Worm (Caenorhabditis elegans) whole organism, mixed stage, embryonic: ENCODE measurements around the gene wht-1.

ENCODE experiments used
- lin-13 ChIP-seq: fragments of 150-350 bp; optimal IDR thresholded peaks from 2 replicates; lab custom pipeline; 2014; ENCODE audit warnings: missing biosample characterization, missing genetic modification characterization
- lsy-2 ChIP-seq: fragments of 150-350 bp; optimal IDR thresholded peaks from 2 replicates; lab custom pipeline; 2014; ENCODE audit warnings: missing biosample characterization, missing genetic modification characterization
- nhr-76 ChIP-seq: sonication (generic microtip); optimal IDR thresholded peaks from 2 replicates; lab custom pipeline; 2017; ENCODE audit warnings: missing biosample characterization, missing genetic modification characterization
- unc-62 ChIP-seq: fragments of 150-350 bp; optimal IDR thresholded peaks from 2 replicates; lab custom pipeline; 2014; ENCODE audit warnings: missing biosample characterization, missing genetic modification reagents, missing genetic modification characterization
- zip-8 ChIP-seq: fragments of 150-350 bp; optimal IDR thresholded peaks from 2 replicates; lab custom pipeline; 2014; ENCODE audit warnings: missing biosample characterization, missing genetic modification characterization

ce11 chrIII:6056179-6056578, 31.4 kb downstream of the wht-1 start:
- TF ChIP-seq lsy-2 (tag; lab: Kevin White, UChicago) (no peak), lin-13 (tag; lab: Kevin White, UChicago) (no peak), nhr-76 (tag; lab: Kevin White, UChicago) (no peak), zip-8 (tag; lab: Kevin White, UChicago) (no peak), unc-62 (GFP tag; lab: Kevin White, UChicago) (no peak)
